Worm (Caenorhabditis elegans): ENCODE data around the gene cth-1.

The cth-1 gene

ce11 chrV:16080039-16080438 lies 20.4 kb upstream of the cth-1 start:
- peak; percentile 69 for TF ChIP-seq fos-1 (tag; optimal IDR thresholded peaks at IDR 0.05)
- TF ChIP-seq ztf-4 (tag; optimal IDR thresholded peaks at IDR 0.05) = no peak
- peak; percentile 57 for TF ChIP-seq sma-9 (GFP tag; optimal IDR thresholded peaks at IDR 0.05)
- no peak for TF ChIP-seq sma-9 (tag; optimal IDR thresholded peaks at IDR 0.05)

- TF ChIP-seq lsy-2 (tag; optimal IDR thresholded peaks at IDR 0.05) (no peak), F13H6.1 (tag; optimal IDR thresholded peaks at IDR 0.05) (no peak), alr-1 (tag; optimal IDR thresholded peaks at IDR 0.05) (no peak), nhr-23 (tag; optimal IDR thresholded peaks at IDR 0.05) (no peak), lin-39 (tag; optimal IDR thresholded peaks at IDR 0.05) (no peak), nhr-11 (tag; optimal IDR thresholded peaks at IDR 0.05) (no peak), egl-27 (tag; optimal IDR thresholded peaks at IDR 0.05) (no peak), crh-2 (tag; optimal IDR thresholded peaks at IDR 0.05) (no peak), elt-3 (tag; optimal IDR thresholded peaks at IDR 0.05) (no peak), nhr-21 (tag; optimal IDR thresholded peaks at IDR 0.05) (no peak), ZK546.5 (tag; optimal IDR thresholded peaks at IDR 0.05) (no peak), nhr-237 (tag; optimal IDR thresholded peaks at IDR 0.05) (no peak), aly-2 (tag; optimal IDR thresholded peaks at IDR 0.05) (no peak)
Observed at ce11 chrV:16080678-16081077, 19.8 kb upstream of the cth-1 start.

- TF ChIP-seq mbf-1 (tag; optimal IDR thresholded peaks at IDR 0.05) (no peak), aly-2 (tag; optimal IDR thresholded peaks at IDR 0.05) (no peak), zag-1 (tag; optimal IDR thresholded peaks at IDR 0.05) (no peak), gmeb-1 (tag; optimal IDR thresholded peaks at IDR 0.05) (no peak), crh-2 (tag; optimal IDR thresholded peaks at IDR 0.05) (no peak), R02D3.7 (tag; optimal IDR thresholded peaks at IDR 0.05) (no peak), nhr-11 (tag; optimal IDR thresholded peaks at IDR 0.05) (no peak), mdl-1 (tag; optimal IDR thresholded peaks at IDR 0.05) (no peak), blmp-1 (tag; optimal IDR thresholded peaks at IDR 0.05; ENCODE audit: insufficient read depth) (no peak), nhr-6 (tag; optimal IDR thresholded peaks at IDR 0.05) (no peak), ama-1 (optimal IDR thresholded peaks at IDR 0.05) (no peak), nhr-23 (tag; optimal IDR thresholded peaks at IDR 0.05) (no peak), sem-4 (tag; optimal IDR thresholded peaks at IDR 0.05) (no peak), Y55F3AM.14 (GFP tag; optimal IDR thresholded peaks at IDR 0.05) (no peak), ceh-82 (tag; optimal IDR thresholded peaks at IDR 0.05) (no peak), nhr-129 (tag; optimal IDR thresholded peaks at IDR 0.05) (no peak), lsy-2 (tag; optimal IDR thresholded peaks at IDR 0.05) (no peak), ZK546.5 (tag; optimal IDR thresholded peaks at IDR 0.05) (no peak), ztf-1 (GFP tag; conservative IDR thresholded peaks at IDR 0.05) (no peak), ceh-16 (tag; optimal IDR thresholded peaks at IDR 0.05) (no peak)
Observed at ce11 chrV:16090685-16091084, 9.8 kb upstream of the cth-1 start, which contains the start of gene F22B8.3. Gene F22B8.3 (plus strand): TSS chrV:16090985.

ce11 chrV:16094284-16094683 lies 6.2 kb upstream of the cth-1 start, which contains the start of gene F22B8.7:
Gene F22B8.7 (plus strand): TSS chrV:16094584.
- TF ChIP-seq peb-1 (tag; optimal IDR thresholded peaks at IDR 0.05) (no peak), dmd-4 (tag; optimal IDR thresholded peaks at IDR 0.05) (no peak), lin-11 (tag; optimal IDR thresholded peaks at IDR 0.05) (no peak), unc-55 (GFP tag; optimal IDR thresholded peaks at IDR 0.05) (no peak), mbf-1 (tag; optimal IDR thresholded peaks at IDR 0.05) (no peak), ceh-16 (tag; optimal IDR thresholded peaks at IDR 0.05) (no peak), C34F6.9 (tag; optimal IDR thresholded peaks at IDR 0.05) (no peak), ama-1 (optimal IDR thresholded peaks at IDR 0.05) (no peak), lin-13 (GFP tag; optimal IDR thresholded peaks at IDR 0.05) (no peak), nhr-77 (tag; optimal IDR thresholded peaks at IDR 0.05) (no peak), sma-9 (GFP tag; optimal IDR thresholded peaks at IDR 0.05) (no peak), sma-9 (tag; optimal IDR thresholded peaks at IDR 0.05) (no peak), F13H6.1 (tag; optimal IDR thresholded peaks at IDR 0.05) (no peak), nhr-11 (tag; optimal IDR thresholded peaks at IDR 0.05) (no peak), ztf-4 (tag; optimal IDR thresholded peaks at IDR 0.05) (no peak)
